Worm (Caenorhabditis elegans) whole organism, L4 larva: ENCODE data around the gene C50F4.9.

Experiments
- F44E2.7 ChIP-seq: fragments of 200-800 bp; sonication (Bioruptor generic); IDR thresholded peaks from 2 replicates; pipeline ENCODE4 v2.1.2; 2022; ENCODE audit warnings: missing genetic modification characterization, missing compliant biosample characterization
- Y5F2A.4 ChIP-seq: fragments of 200-800 bp; sonication (Bioruptor generic); optimal IDR thresholded peaks from 2 replicates; lab custom pipeline; 2018; ENCODE audit warnings: mild to moderate bottlenecking, missing genetic modification characterization, missing compliant biosample characterization
- ZK546.5 ChIP-seq, 2 experiments: sonication (generic microtip); optimal IDR thresholded peaks; 2 replicates each; lab custom pipeline; 2017; ENCODE audit warnings: missing biosample characterization in 2 of 2, missing genetic modification characterization in 2 of 2
- aha-1 ChIP-seq: fragments of 150-350 bp; peaks from one replicate; lab custom pipeline; 2014; ENCODE audit warnings: missing biosample characterization, missing genetic modification characterization
- aly-2 ChIP-seq: sonication (generic microtip); optimal IDR thresholded peaks from 2 replicates; lab custom pipeline; 2018; ENCODE audit warnings: missing biosample characterization, missing genetic modification characterization
- ama-1 ChIP-seq: fragments of 150-350 bp; optimal IDR thresholded peaks from 2 replicates; lab custom pipeline; 2014; ENCODE audit warnings: inconsistent platforms, mixed read lengths
- arid-1 ChIP-seq: fragments of 200-800 bp; sonication (Bioruptor generic); conservative IDR thresholded peaks from 2 replicates; pipeline ENCODE4 v1.3.6; 2022; ENCODE audit warnings: missing genetic modification reagents, missing genetic modification characterization, missing compliant biosample characterization
- attf-4 ChIP-seq: sonication (generic microtip); optimal IDR thresholded peaks from 3 replicates; lab custom pipeline; 2017; ENCODE audit warnings: missing biosample characterization, missing genetic modification characterization
- ceh-44 ChIP-seq: fragments of 200-800 bp; sonication (Bioruptor generic); IDR thresholded peaks from 2 replicates; pipeline ENCODE4 v1.3.6; 2022; ENCODE audit warnings: missing genetic modification reagents, missing genetic modification characterization, missing compliant biosample characterization
- ceh-82 ChIP-seq: sonication (generic microtip); optimal IDR thresholded peaks from 2 replicates; lab custom pipeline; 2017; ENCODE audit warnings: missing biosample characterization, missing genetic modification characterization
- cey-2 ChIP-seq: sonication (generic microtip); optimal IDR thresholded peaks from 3 replicates; lab custom pipeline; 2017; ENCODE audit warnings: missing genetic modification characterization, mild to moderate bottlenecking, missing compliant biosample characterization, antibody characterized with exemption, borderline replicate concordance; ENCODE audit not compliant: insufficient read depth
- daf-16 ChIP-seq, 3 experiments: sonication (generic microtip); optimal IDR thresholded peaks; 2 replicates each; lab custom pipeline; 2016 to 2017; ENCODE audit warnings: missing genetic modification characterization in 3 of 3, missing genetic modification reagents in 3 of 3, mild to moderate bottlenecking in 2 of 3, missing compliant biosample characterization in 2 of 3, missing biosample characterization in 1 of 3, moderate library complexity in 1 of 3
- daf-8 ChIP-seq: fragments of 200-800 bp; sonication (Bioruptor generic); IDR thresholded peaks from 2 replicates; pipeline ENCODE4 v1.3.6; 2022; ENCODE audit warnings: missing genetic modification characterization, missing compliant biosample characterization
- dmd-6 ChIP-seq: fragments of 200-800 bp; sonication (Bioruptor generic); IDR thresholded peaks from 2 replicates; pipeline ENCODE4 v1.3.6; 2022; ENCODE audit warnings: missing genetic modification reagents, missing genetic modification characterization, missing compliant biosample characterization
- dmd-9 ChIP-seq: fragments of 200-800 bp; sonication (Bioruptor generic); IDR thresholded peaks from 2 replicates; pipeline ENCODE4 v1.3.6; 2022; ENCODE audit warnings: missing genetic modification reagents, missing genetic modification characterization, missing compliant biosample characterization
- dpl-1 ChIP-seq: fragments of 150-350 bp; optimal IDR thresholded peaks from 2 replicates; lab custom pipeline; 2014; ENCODE audit warnings: missing biosample characterization, missing genetic modification reagents, missing genetic modification characterization
- duxl-1 ChIP-seq: sonication (generic microtip); optimal IDR thresholded peaks from 2 replicates; lab custom pipeline; 2016; ENCODE audit warnings: mild to moderate bottlenecking, missing genetic modification characterization, moderate library complexity, missing compliant biosample characterization; ENCODE audit not compliant: poor library complexity
- dve-1 ChIP-seq: sonication (generic microtip); optimal IDR thresholded peaks from 2 replicates; lab custom pipeline; 2017; ENCODE audit warnings: antibody characterized with exemption, mild to moderate bottlenecking, missing genetic modification characterization, missing compliant biosample characterization; ENCODE audit not compliant: insufficient read depth
- egl-43 ChIP-seq: fragments of 200-800 bp; sonication (Bioruptor generic); IDR thresholded peaks from 2 replicates; pipeline ENCODE4 v1.3.6; 2022; ENCODE audit warnings: missing genetic modification reagents, missing genetic modification characterization, missing compliant biosample characterization
- gei-8 ChIP-seq: fragments of 200-800 bp; sonication (Bioruptor generic); optimal IDR thresholded peaks from 2 replicates; lab custom pipeline; 2018; ENCODE audit warnings: mild to moderate bottlenecking, missing genetic modification characterization, missing compliant biosample characterization
- hlh-11 ChIP-seq: fragments of 200-800 bp; sonication (Bioruptor generic); optimal IDR thresholded peaks from 2 replicates; lab custom pipeline; 2018; ENCODE audit warnings: mild to moderate bottlenecking, missing genetic modification characterization, missing compliant biosample characterization
- hlh-30 ChIP-seq: sonication (generic microtip); optimal IDR thresholded peaks from 2 replicates; lab custom pipeline; 2017; ENCODE audit warnings: antibody characterized with exemption, mild to moderate bottlenecking, missing genetic modification characterization, missing compliant biosample characterization; ENCODE audit not compliant: insufficient read depth
- jun-1 ChIP-seq: fragments of 150-350 bp; optimal IDR thresholded peaks from 2 replicates; lab custom pipeline; 2014; ENCODE audit warnings: missing biosample characterization, missing genetic modification reagents, missing genetic modification characterization
- lin-13 ChIP-seq: fragments of 150-350 bp; optimal IDR thresholded peaks from 2 replicates; lab custom pipeline; 2014; ENCODE audit warnings: missing biosample characterization, missing genetic modification reagents, missing genetic modification characterization
- lin-15B ChIP-seq: fragments of 150-350 bp; sonication (generic microtip); optimal IDR thresholded peaks from 3 replicates; lab custom pipeline; 2014; ENCODE audit warnings: missing biosample characterization, missing genetic modification characterization
- lin-38 ChIP-seq: fragments of 200-800 bp; sonication (Bioruptor generic); IDR thresholded peaks from 2 replicates; pipeline ENCODE4 v1.3.6; 2022; ENCODE audit warnings: missing genetic modification reagents, missing genetic modification characterization, missing compliant biosample characterization
- lin-39 ChIP-seq: fragments of 150-350 bp; optimal IDR thresholded peaks from 2 replicates; lab custom pipeline; 2014; ENCODE audit warnings: missing biosample characterization, missing genetic modification reagents, missing genetic modification characterization
- lsy-2 ChIP-seq, 2 experiments: fragments of 150-350 bp in 1 of 2; sonication (generic microtip) in 1 of 2; optimal IDR thresholded peaks; 2 replicates each; lab custom pipeline; 2014 to 2017; ENCODE audit warnings: missing biosample characterization in 2 of 2, missing genetic modification characterization in 2 of 2
- madf-5 ChIP-seq, 2 experiments: fragments of 200-800 bp; sonication (Bioruptor generic); IDR thresholded peaks; 2 replicates each; pipeline ENCODE4 v1.3.6; 2022; ENCODE audit warnings: missing compliant biosample characterization in 2 of 2, missing genetic modification characterization in 2 of 2
- mdt-29 ChIP-seq: fragments of 200-800 bp; sonication (Bioruptor generic); IDR thresholded peaks from 2 replicates; pipeline ENCODE4 v1.3.6; 2022; ENCODE audit warnings: missing genetic modification reagents, missing genetic modification characterization, missing compliant biosample characterization
- mep-1 ChIP-seq: fragments of 150-350 bp; sonication (generic microtip); optimal IDR thresholded peaks from 3 replicates; lab custom pipeline; 2014; ENCODE audit warnings: missing biosample characterization, missing genetic modification characterization
- mes-2 ChIP-seq: sonication (generic microtip); optimal IDR thresholded peaks from 2 replicates; lab custom pipeline; 2016; ENCODE audit warnings: missing genotype, mild to moderate bottlenecking, missing genetic modification characterization, missing compliant biosample characterization; ENCODE audit not compliant: poor library complexity, severe bottlenecking
- mxl-2 ChIP-seq: fragments of 200-800 bp; sonication (Bioruptor generic); conservative IDR thresholded peaks from 2 replicates; pipeline ENCODE4 v1.3.6; 2022; ENCODE audit warnings: missing genetic modification reagents, missing genetic modification characterization, missing compliant biosample characterization
- nhr-102 ChIP-seq: sonication (generic microtip); optimal IDR thresholded peaks from 2 replicates; lab custom pipeline; 2016; ENCODE audit warnings: mild to moderate bottlenecking, missing genetic modification characterization, moderate library complexity, missing compliant biosample characterization
- nhr-28 ChIP-seq: fragments of 150-350 bp; optimal IDR thresholded peaks from 2 replicates; lab custom pipeline; 2014; ENCODE audit warnings: missing biosample characterization, missing genetic modification characterization
- nhr-42 ChIP-seq: fragments of 200-800 bp; sonication (Bioruptor generic); IDR thresholded peaks from 2 replicates; pipeline ENCODE4 v1.3.6; 2022; ENCODE audit warnings: missing genetic modification characterization, missing compliant biosample characterization
- nhr-48 ChIP-seq: sonication (generic microtip); optimal IDR thresholded peaks from 2 replicates; lab custom pipeline; 2016; ENCODE audit warnings: mild to moderate bottlenecking, missing genetic modification characterization, missing compliant biosample characterization
- pqm-1 ChIP-seq: sonication (generic microtip); optimal IDR thresholded peaks from 2 replicates; lab custom pipeline; 2017; ENCODE audit warnings: missing biosample characterization, missing genetic modification characterization
- rbr-2 ChIP-seq: sonication (generic microtip); optimal IDR thresholded peaks from 2 replicates; lab custom pipeline; 2016; ENCODE audit warnings: missing genotype, missing genetic modification characterization, missing compliant biosample characterization
- spr-3 ChIP-seq: fragments of 200-800 bp; sonication (Bioruptor generic); optimal IDR thresholded peaks from 2 replicates; lab custom pipeline; 2018; ENCODE audit warnings: mild to moderate bottlenecking, missing genetic modification characterization, missing compliant biosample characterization
- unc-130 ChIP-seq: sonication (generic microtip); optimal IDR thresholded peaks from 2 replicates; lab custom pipeline; 2016; ENCODE audit warnings: missing genetic modification reagents, missing genetic modification characterization, missing compliant biosample characterization
- unc-39 ChIP-seq: sonication (generic microtip); optimal IDR thresholded peaks from 2 replicates; lab custom pipeline; 2017; ENCODE audit warnings: missing biosample characterization, missing genetic modification characterization
- unc-62 ChIP-seq, 3 experiments: fragments of 150-350 bp in 1 of 3; sonication (generic microtip); optimal IDR thresholded peaks in 2 of 3; peaks in 1 of 3; 1 replicate in 1 of 3; 2 replicates in 2 of 3; lab custom pipeline; 2014 to 2017; ENCODE audit warnings: missing biosample characterization in 3 of 3, missing genetic modification characterization in 3 of 3, missing genetic modification reagents in 3 of 3, missing genotype in 1 of 3
- zip-2 ChIP-seq: fragments of 150-350 bp; optimal IDR thresholded peaks from 2 replicates; lab custom pipeline; 2014; ENCODE audit warnings: missing biosample characterization, missing genetic modification characterization
- ztf-11 ChIP-seq: fragments of 150-350 bp; optimal IDR thresholded peaks from 2 replicates; lab custom pipeline; 2014; ENCODE audit warnings: missing biosample characterization, missing genetic modification characterization
- ztf-7 ChIP-seq: fragments of 150-350 bp; optimal IDR thresholded peaks from 2 replicates; lab custom pipeline; 2014; ENCODE audit warnings: missing biosample characterization, missing genetic modification characterization

The C50F4.9 gene

ce11 chrV:9513590-9513989 is 10.4 kb downstream of the C50F4.9 start, which contains the start of gene eif-2Bdelta:
TSS of gene eif-2Bdelta (plus strand) at chrV:9513824.
- TF ChIP-seq lin-38 (GFP tag; lab: Robert Waterston, UW): peak; percentile 47
- TF ChIP-seq hlh-30 (tag; lab: Kevin White, UChicago): peak; percentile 10
- TF ChIP-seq mes-2 (tag; lab: Kevin White, UChicago): peak; percentile 60
- peak; percentile 69 for TF ChIP-seq dpl-1 (GFP tag; lab: Kevin White, UChicago)
- TF ChIP-seq nhr-102 (tag; lab: Kevin White, UChicago): peak; percentile 49
- peak; percentile 45 for TF ChIP-seq rbr-2 (tag; lab: Kevin White, UChicago)
- TF ChIP-seq dmd-9 (GFP tag; lab: Robert Waterston, UW): no peak
- peak; percentile 7 for TF ChIP-seq duxl-1 (tag; lab: Kevin White, UChicago)
- TF ChIP-seq nhr-48 (tag; lab: Kevin White, UChicago): peak; percentile 18
- TF ChIP-seq lsy-2 (tag; optimal IDR thresholded peaks at IDR 0.05; lab: Kevin White, UChicago): peak in 1 of 2 experiments; percentile 66
- TF ChIP-seq dve-1 (tag; lab: Kevin White, UChicago): peak; percentile 47
- TF ChIP-seq mep-1 (tag; lab: Kevin White, UChicago): peak; percentile 36
- TF ChIP-seq dmd-6: peak; percentile 38; the same call in 1 of the 2 replicates
- TF ChIP-seq unc-39 (tag; lab: Kevin White, UChicago): no peak
- TF ChIP-seq nhr-28 (tag; lab: Kevin White, UChicago): no peak
- TF ChIP-seq ztf-7: peak; percentile 23
- 0 out of 2 replicates have a peak, but pooled peaks have one; percentile 10 for TF ChIP-seq arid-1 (GFP tag; lab: Robert Waterston, UW)
- TF ChIP-seq daf-16 (GFP tag; optimal IDR thresholded peaks at IDR 0.05; lab: Kevin White, UChicago): no peak
- TF ChIP-seq daf-16 (tag; optimal IDR thresholded peaks at IDR 0.05; lab: Kevin White, UChicago): peak; percentile 46
- no peak for TF ChIP-seq lin-39 (tag; lab: Kevin White, UChicago)
- TF ChIP-seq ztf-11 (tag; lab: Kevin White, UChicago): no peak
- TF ChIP-seq lin-13: no peak

- peak in 1 of 2 experiments; percentile 32 for TF ChIP-seq unc-62 (GFP tag; optimal IDR thresholded peaks at IDR 0.05 in 1 of 2; lab: Kevin White, UChicago)
- no peak for TF ChIP-seq unc-62 (tag; optimal IDR thresholded peaks at IDR 0.05; lab: Kevin White, UChicago)
- peak; percentile 97 for TF ChIP-seq aha-1 (tag; lab: Kevin White, UChicago)
- no peak for TF ChIP-seq hlh-30 (tag; lab: Kevin White, UChicago)
These were observed 14.4 kb downstream of the C50F4.9 start for ce11 chrV:9509597-9509996.

ce11 chrV:9507742-9508141 is 16.3 kb downstream of the C50F4.9 start, which contains the start of gene acs-14:
TSS of gene acs-14 (plus strand) at chrV:9508132.
- TF ChIP-seq unc-130 (GFP tag; lab: Kevin White, UChicago) (no peak), zip-2 (tag; lab: Kevin White, UChicago) (no peak), nhr-42 (GFP tag; lab: Robert Waterston, UW) (no peak), cey-2 (tag; lab: Kevin White, UChicago) (no peak), dve-1 (tag; lab: Kevin White, UChicago) (peak; percentile 26), Y5F2A.4 (GFP tag; lab: Kevin White, UChicago) (no peak), aly-2 (tag; lab: Kevin White, UChicago) (no peak), gei-8 (GFP tag; lab: Kevin White, UChicago) (no peak), F44E2.7 (GFP tag; lab: Robert Waterston, UW) (no peak), mxl-2 (no peak), ama-1 (no peak), lin-15B (tag; lab: Kevin White, UChicago) (no peak), dmd-6 (peak; percentile 34; the same call in 1 of the 2 replicates), ceh-44 (GFP tag; lab: Robert Waterston, UW) (no peak), ceh-82 (tag; lab: Kevin White, UChicago) (no peak), ZK546.5 (tag; optimal IDR thresholded peaks at IDR 0.05; lab: Kevin White, UChicago) (no peak), attf-4 (tag; lab: Kevin White, UChicago) (no peak), egl-43 (GFP tag; lab: Robert Waterston, UW) (no peak), mdt-29 (GFP tag; lab: Robert Waterston, UW) (no peak), pqm-1 (peak; percentile 23), hlh-11 (tag; lab: Kevin White, UChicago) (peak; percentile 16), mep-1 (tag; lab: Kevin White, UChicago) (no peak), nhr-28 (tag; lab: Kevin White, UChicago) (peak; percentile 50), jun-1 (tag; lab: Kevin White, UChicago) (no peak), daf-8 (GFP tag; lab: Robert Waterston, UW) (no peak), spr-3 (GFP tag; lab: Kevin White, UChicago) (no peak), madf-5 (GFP tag; IDR thresholded peaks at IDR 0.05; lab: Robert Waterston, UW) (no peak), lsy-2 (tag; optimal IDR thresholded peaks at IDR 0.05; lab: Kevin White, UChicago) (no peak)
